Fruit fly (Drosophila melanogaster): ENCODE data around the gene RpL27A.

RpL27A gene

DNA sequence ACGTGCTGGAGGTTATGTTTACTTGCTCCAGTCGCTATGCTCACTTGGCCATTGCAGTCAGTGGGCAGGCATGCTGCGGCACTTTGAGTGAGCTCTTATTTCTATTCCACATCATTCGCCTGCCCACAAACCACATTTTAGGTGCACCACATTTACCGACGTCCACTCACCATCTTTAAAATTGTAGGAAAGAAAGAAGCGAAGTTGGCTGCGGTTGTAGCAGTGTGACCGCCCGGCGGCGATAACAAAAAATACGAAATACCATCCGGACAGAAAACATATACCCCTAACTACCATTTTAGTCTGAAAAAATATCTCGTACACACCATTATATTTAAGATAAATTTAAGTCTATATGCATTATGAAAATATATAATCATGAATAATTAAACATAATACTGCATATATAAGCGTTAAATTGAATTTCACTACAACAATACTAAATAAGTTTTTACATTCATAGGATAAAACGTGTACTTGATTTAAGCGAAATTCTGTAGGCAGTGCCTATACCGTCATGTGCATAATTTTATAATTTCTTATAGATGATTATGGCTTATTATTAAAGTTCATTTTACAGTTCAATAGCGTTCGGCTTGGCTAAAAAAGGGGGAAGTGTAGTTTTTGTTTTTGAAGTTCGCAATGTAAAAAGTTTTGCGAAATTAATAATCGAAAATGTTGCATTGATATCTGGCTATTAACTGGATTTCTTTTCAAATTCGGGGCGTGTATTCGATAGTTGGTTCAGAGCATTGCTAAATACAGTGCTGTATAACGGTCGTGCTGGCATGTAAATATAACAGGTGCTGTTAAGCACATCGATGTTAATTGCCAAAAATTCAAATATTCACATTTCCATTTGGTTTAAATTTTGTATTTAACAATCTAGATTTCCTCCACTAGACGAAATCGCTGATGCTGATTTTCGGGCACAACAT is at the start of gene RpL27A:
TSS of gene RpL27A (minus strand) at position 246 of the 938 bp plus-strand sequence.
- TF ChIP-seq psq (optimal IDR thresholded peaks at IDR 0.05), result no peak
- no peak for TF ChIP-seq insv (optimal IDR thresholded peaks at IDR 0.05)
- TF ChIP-seq Myc (optimal IDR thresholded peaks at IDR 0.05), result no peak
- no peak for TF ChIP-seq Sin3A (optimal IDR thresholded peaks at IDR 0.05)

DNA sequence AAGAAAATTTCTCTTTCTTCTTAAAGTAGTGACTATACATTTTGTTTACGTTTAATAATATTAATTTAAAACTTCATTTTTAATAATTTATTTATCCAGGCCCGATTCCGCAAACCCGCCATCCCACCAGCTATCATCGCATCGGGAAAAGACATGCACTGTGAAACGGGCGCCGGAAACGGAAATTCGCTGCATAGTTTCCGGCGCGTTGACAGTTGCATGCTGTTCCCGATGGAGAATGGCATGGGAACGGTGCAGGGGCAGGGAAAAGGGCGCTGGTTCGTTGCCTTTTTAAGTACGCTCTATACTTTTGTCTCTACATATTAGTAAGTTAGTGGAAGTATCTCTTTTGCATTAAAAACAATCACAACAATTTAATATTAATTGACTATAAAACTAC is 19.8 kb upstream of the RpL27A start:
- TF ChIP-seq Sin3A (optimal IDR thresholded peaks at IDR 0.05) (no peak), h (optimal IDR thresholded peaks at IDR 0.05) (no peak), Myc (optimal IDR thresholded peaks at IDR 0.05) (no peak), psq (optimal IDR thresholded peaks at IDR 0.05) (no peak), insv (optimal IDR thresholded peaks at IDR 0.05) (no peak), ttk (optimal IDR thresholded peaks at IDR 0.05) (no peak)

DNA sequence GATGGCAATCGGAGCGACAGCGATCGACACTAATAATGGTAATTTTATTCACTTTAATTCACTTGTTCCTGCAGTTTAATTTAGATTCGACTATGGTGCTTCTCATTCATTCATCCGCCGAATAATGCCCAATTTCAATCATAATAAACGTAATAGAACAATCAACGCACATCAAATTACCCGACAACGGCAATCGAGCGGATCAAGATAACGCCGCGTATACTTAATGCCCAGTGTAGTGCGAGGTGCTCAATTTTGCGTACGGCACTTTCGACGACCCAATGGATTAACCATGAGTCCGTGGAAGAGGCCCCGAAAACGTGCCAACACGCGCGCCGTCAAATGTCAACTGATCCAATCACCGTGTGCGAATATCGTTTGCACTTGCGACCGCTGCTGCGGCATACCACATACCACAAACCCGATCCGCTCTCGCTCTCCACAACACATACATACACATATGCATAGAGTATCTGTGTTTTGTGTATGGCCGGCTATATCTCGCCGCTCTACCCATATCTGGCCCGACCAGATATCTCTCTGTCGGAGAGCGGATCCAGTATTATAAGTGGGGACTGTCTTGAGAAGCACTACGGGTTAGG is 18.6 kb upstream of the RpL27A start, which contains the start of gene ine:
TSS of gene ine (minus strand) at position 351 of the 602 bp plus-strand sequence.
- no peak for TF ChIP-seq psq (optimal IDR thresholded peaks at IDR 0.05)
- TF ChIP-seq ttk (optimal IDR thresholded peaks at IDR 0.05), result no peak

DNA sequence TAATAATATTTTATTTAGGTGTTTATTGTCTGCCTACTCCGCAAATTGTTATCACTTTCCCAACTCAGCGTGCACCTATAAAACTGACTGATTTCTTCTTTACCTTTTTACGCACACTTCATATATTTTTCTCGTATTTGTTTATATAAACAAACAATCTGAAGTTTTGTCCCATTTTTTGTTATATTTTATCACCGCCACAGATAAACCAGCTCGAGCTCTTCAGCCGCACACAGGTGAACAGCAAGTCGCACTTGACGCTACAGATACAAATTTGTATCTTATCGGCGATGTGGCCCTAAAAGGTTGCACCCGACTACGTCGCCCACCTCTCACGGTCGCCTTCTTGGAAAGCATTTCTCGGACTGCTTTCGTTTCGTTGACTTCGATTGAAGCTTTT is 17.3 kb upstream of the RpL27A start:
- no peak for TF ChIP-seq h (optimal IDR thresholded peaks at IDR 0.05)
- no peak for TF ChIP-seq Myc (optimal IDR thresholded peaks at IDR 0.05)
- no peak for TF ChIP-seq ttk (optimal IDR thresholded peaks at IDR 0.05)
- TF ChIP-seq Sin3A (optimal IDR thresholded peaks at IDR 0.05), result no peak

DNA sequence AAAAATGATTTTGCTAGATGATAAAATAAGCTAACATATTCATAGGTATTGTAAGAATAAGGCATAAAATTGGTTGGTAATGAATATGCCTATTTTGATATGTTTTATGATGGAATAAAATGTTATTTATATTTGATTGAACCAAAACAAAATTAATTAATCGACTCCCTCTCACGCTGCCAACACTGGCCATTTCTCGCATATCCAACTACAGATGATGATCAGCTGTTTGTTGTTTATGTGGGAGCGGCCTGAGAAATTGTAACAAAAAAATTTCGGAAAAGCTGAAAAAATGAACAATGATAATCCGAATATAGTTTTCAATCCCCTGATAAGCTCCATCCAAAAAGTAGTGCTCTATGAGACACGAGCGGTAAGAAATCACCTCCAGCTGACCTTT is 6.8 kb upstream of the RpL27A start, which contains the start of gene FIG4:
TSS of gene FIG4 (plus strand) at position 229 of the 400 bp plus-strand sequence.
- no peak for TF ChIP-seq ttk (optimal IDR thresholded peaks at IDR 0.05)
- no peak for TF ChIP-seq Myc (optimal IDR thresholded peaks at IDR 0.05)
- no peak for TF ChIP-seq h (optimal IDR thresholded peaks at IDR 0.05)
- no peak for TF ChIP-seq insv (optimal IDR thresholded peaks at IDR 0.05)
- no peak for TF ChIP-seq psq (optimal IDR thresholded peaks at IDR 0.05)
- no peak for TF ChIP-seq Sin3A (optimal IDR thresholded peaks at IDR 0.05)

DNA sequence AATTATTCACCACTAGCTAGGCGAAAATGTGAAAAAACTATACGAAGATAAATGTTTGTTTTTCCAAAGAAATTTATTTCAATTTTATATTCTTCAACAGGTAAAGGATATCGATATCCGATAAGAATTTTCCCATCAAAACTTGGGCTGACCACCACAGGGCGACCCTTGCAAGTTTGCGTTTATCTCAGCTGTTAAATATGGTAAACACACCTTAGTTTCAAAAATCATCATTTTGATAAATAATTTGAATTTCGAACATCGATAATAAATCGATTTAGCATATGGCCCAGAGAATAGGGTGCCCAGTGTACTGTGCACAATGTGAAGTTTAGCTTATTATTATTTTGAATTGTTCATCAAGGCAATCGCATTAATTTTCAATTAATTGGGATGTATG is 5.2 kb upstream of the RpL27A start, which contains the start of the genes CG15443 and Paris:
TSS of gene CG15443 (minus strand) at position 125 of the 400 bp plus-strand sequence.
TSS of gene Paris (plus strand) at position 289 of the 400 bp plus-strand sequence.
- no peak for TF ChIP-seq psq (optimal IDR thresholded peaks at IDR 0.05)
- no peak for TF ChIP-seq Myc (optimal IDR thresholded peaks at IDR 0.05)
- no peak for TF ChIP-seq insv (optimal IDR thresholded peaks at IDR 0.05)
- no peak for TF ChIP-seq ttk (optimal IDR thresholded peaks at IDR 0.05)
- no peak for TF ChIP-seq h (optimal IDR thresholded peaks at IDR 0.05)
- no peak for TF ChIP-seq Sin3A (optimal IDR thresholded peaks at IDR 0.05)

DNA sequence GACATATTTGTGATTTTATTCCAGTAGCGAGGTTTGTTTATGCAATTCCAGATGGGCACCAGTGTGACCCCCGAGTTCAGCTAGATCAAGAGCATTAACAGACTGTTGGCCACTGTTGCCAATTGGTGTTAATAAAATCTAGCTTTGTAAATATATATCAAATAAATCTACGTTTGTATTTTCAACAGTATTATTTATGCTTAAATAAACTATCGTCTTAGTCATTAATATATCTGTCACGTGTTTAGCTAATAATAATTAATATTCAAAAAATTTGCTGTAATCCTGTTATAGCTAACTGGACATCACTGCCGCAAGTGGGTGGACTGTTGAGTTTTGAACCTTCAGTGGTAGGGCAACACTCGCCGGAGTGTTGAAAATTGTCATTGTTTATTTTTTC is 1.4 kb upstream of the RpL27A start, which contains the start of the genes mRpL27 and CG15435:
TSS of gene mRpL27 (minus strand) at position 96 of the 400 bp plus-strand sequence.
TSS of gene CG15435 (plus strand) at position 187 of the 400 bp plus-strand sequence.
- TF ChIP-seq ttk (optimal IDR thresholded peaks at IDR 0.05) (no peak), Myc (optimal IDR thresholded peaks at IDR 0.05) (no peak), h (optimal IDR thresholded peaks at IDR 0.05) (no peak), insv (optimal IDR thresholded peaks at IDR 0.05) (no peak), psq (optimal IDR thresholded peaks at IDR 0.05) (no peak), Sin3A (optimal IDR thresholded peaks at IDR 0.05) (no peak)

DNA sequence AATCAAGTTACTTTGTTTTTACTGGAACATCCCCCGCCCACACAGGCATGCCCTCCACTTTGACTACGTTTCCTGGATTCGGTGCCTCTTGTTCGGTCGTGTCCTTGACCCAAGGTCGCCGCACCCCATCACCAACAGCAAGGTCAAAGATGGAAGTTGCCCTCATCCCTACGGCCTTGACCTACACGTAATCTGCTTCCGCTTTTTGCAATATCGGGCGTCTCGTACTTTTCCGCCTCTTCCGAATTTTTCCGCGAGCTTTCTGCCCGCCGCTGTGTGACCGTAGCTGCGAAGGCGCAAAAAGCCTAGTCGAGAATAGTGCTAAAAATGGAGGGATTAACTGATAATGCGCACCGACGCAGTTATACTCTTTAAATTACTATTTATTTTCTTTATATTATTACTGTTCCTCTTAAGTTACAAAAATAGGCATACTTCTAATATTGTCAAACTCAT is 1.6 kb downstream of the RpL27A start, which contains the start of gene Gs1l:
TSS of gene Gs1l (minus strand) at position 269 of the 456 bp plus-strand sequence.
- TF ChIP-seq Myc (optimal IDR thresholded peaks at IDR 0.05) (no peak), ttk (optimal IDR thresholded peaks at IDR 0.05) (no peak), psq (optimal IDR thresholded peaks at IDR 0.05) (no peak), insv (optimal IDR thresholded peaks at IDR 0.05) (no peak)

DNA sequence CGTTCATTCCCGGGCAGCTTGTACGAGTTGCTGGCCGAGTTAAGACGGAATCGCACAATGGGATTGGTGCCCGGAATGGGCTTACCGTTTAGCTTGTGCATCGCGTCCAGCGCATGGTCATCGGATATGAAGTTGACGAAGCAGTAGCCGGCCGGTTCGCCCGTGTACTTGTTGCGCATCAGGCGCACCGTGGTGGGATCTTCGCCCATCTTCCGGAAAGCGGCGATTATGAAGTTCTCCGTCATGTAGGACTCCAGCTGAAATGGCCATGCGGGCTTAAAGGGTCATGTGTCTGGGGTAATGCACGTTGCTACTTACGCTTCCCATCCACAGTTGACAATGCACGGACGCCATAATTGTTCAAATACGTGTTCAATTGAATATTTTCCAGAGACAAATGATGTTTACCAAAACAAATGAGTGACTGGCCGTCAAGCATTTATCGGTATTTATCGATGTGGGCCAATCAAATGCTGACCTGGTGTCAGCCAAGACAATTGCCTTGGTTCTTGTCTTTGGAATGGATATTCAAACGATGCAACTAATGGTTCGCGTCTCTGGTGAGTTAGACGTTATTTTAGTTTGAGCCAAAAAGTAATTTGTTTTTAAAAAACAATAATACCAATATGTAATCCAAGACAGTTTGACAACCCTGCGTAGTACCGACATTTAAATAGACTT is 4.0 kb downstream of the RpL27A start, which contains the start of the genes Secp43 and ND-B8:
TSS of gene Secp43 (minus strand) at position 445 of the 681 bp plus-strand sequence.
TSS of gene ND-B8 (plus strand) at position 618 of the 681 bp plus-strand sequence.
- TF ChIP-seq Myc (optimal IDR thresholded peaks at IDR 0.05) (no peak), psq (optimal IDR thresholded peaks at IDR 0.05) (no peak), insv (optimal IDR thresholded peaks at IDR 0.05) (no peak), ttk (optimal IDR thresholded peaks at IDR 0.05) (no peak), Sin3A (optimal IDR thresholded peaks at IDR 0.05) (no peak), h (optimal IDR thresholded peaks at IDR 0.05) (no peak)

DNA sequence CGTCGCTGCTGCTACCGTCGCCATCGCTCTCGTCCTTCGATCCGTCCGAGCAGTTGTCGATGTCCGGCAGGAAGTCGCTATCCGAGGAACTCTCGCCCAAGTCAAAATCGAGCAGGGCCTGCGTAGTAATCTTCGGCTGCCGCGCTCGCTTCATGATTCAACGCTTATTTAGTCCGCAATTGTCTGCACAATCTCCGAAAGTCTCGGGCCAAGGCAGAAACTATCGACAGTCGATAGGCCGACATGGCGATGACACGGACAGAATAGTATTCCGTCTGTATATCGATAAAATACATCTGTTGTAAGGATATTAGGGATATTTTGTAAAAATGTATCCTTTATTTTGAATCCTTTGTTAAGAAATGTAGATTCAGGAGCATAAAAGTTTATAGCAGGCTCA is 5.4 kb downstream of the RpL27A start, which contains the start of gene CG15439:
TSS of gene CG15439 (minus strand) at position 241 of the 400 bp plus-strand sequence.
- TF ChIP-seq Sin3A (optimal IDR thresholded peaks at IDR 0.05) (no peak), ttk (optimal IDR thresholded peaks at IDR 0.05) (no peak), psq (optimal IDR thresholded peaks at IDR 0.05) (no peak), insv (optimal IDR thresholded peaks at IDR 0.05) (no peak), h (optimal IDR thresholded peaks at IDR 0.05) (no peak), Myc (optimal IDR thresholded peaks at IDR 0.05) (no peak)

DNA sequence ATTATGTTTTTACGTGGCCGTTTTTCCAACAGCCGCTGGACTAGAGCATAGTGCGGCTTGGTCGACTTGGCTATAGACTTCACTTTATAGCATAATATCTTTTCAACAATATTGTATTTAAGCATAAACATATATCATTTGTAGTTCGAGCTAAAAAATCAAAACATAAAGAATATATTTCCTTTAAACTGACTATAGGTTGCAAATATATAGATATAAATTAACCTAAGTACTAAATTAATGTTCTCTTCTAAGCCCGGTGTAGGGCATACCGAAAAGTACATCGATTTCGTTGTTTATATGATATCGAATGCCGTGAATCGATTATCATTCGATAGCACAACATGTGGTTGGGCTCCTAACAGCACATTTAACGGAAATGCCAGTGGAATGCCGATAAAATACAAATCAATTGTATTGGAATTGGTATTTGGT is 9.6 kb downstream of the RpL27A start, which contains the start of gene MFS18:
TSS of gene MFS18 (minus strand) at position 54 of the 435 bp plus-strand sequence.
- TF ChIP-seq Myc (optimal IDR thresholded peaks at IDR 0.05) (no peak), Sin3A (optimal IDR thresholded peaks at IDR 0.05) (no peak), insv (optimal IDR thresholded peaks at IDR 0.05) (no peak), ttk (optimal IDR thresholded peaks at IDR 0.05) (no peak), psq (optimal IDR thresholded peaks at IDR 0.05) (peak; percentile 40), h (optimal IDR thresholded peaks at IDR 0.05) (no peak)
